Worm (Caenorhabditis elegans): ENCODE data around the gene mesp-1.

DNA sequence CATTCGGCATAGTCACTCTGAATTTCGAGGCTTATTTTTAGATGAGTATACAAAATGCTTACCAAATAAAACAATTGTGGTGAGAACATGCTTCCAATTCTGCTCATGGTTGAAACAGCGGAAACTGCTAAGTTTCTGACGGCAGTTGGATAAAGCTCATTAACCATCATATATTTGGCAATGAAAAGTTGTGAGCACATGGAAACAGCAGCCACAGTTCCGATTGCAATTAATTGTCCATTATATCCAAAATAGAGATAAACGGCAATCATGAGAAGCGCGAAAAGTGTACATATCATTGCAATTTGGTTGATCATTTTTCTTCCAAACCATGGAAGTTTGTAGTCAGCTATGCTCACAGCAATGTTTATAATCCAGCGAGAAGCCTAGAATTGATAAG, 37.9 kb upstream of the mesp-1 start:
- TF ChIP-seq unc-39 (tag; optimal IDR thresholded peaks at IDR 0.05) (no peak), cnd-1 (tag; optimal IDR thresholded peaks at IDR 0.05) (no peak), elt-1 (tag; optimal IDR thresholded peaks at IDR 0.05; ENCODE audit: borderline replicate concordance, insufficient read depth) (no peak), nhr-76 (tag; optimal IDR thresholded peaks at IDR 0.05) (no peak), M03D4.4 (tag; optimal IDR thresholded peaks at IDR 0.05) (no peak), pha-4 (tag; optimal IDR thresholded peaks at IDR 0.05) (no peak), elt-3 (tag; optimal IDR thresholded peaks at IDR 0.05) (no peak), lsy-2 (tag; optimal IDR thresholded peaks at IDR 0.05) (no peak), snpc-4 (tag; optimal IDR thresholded peaks at IDR 0.05) (no peak), ces-1 (GFP tag; optimal IDR thresholded peaks at IDR 0.05) (no peak)
